Worm (Caenorhabditis elegans): Measurements from ENCODE around the gene C55A6.3.

ce11 chrV:11470210-11470713 lies 43.1 kb downstream of the C55A6.3 start, which contains the start of gene aat-6:
- TF ChIP-seq flt-1 (GFP tag; IDR thresholded peaks at IDR 0.05): no peak
- TF ChIP-seq T22C8.4 (GFP tag; IDR thresholded peaks at IDR 0.05): no peak
- no peak for TF ChIP-seq cog-1 (tag; optimal IDR thresholded peaks at IDR 0.05)
- no peak for TF ChIP-seq klf-2 (GFP tag; conservative IDR thresholded peaks at IDR 0.05)
- no peak for TF ChIP-seq ref-1 (GFP tag; conservative IDR thresholded peaks at IDR 0.05)
- TF ChIP-seq tab-1 (GFP tag; IDR thresholded peaks at IDR 0.05): no peak
- no peak for TF ChIP-seq med-1 (GFP tag; optimal IDR thresholded peaks at IDR 0.05; ENCODE audit: insufficient read depth)
- no peak for TF ChIP-seq ztf-23 (GFP tag; IDR thresholded peaks at IDR 0.05)
- TF ChIP-seq ztf-29 (GFP tag; IDR thresholded peaks at IDR 0.05): no peak
